Worm (Caenorhabditis elegans) whole organism, young adult: ENCODE measurements around the gene dpff-1.

Source experiments
- B0261.1 ChIP-seq: sonication (generic microtip); optimal IDR thresholded peaks from 2 replicates; lab custom pipeline; 2016; ENCODE audit warnings: mild to moderate bottlenecking, missing genetic modification characterization, moderate library complexity, missing compliant biosample characterization
- Y95B8A.8 ChIP-seq: fragments of 200-800 bp; sonication (Bioruptor generic); IDR thresholded peaks from 2 replicates; pipeline ENCODE4 v1.3.6; 2022; ENCODE audit warnings: missing genetic modification reagents, missing genetic modification characterization, missing compliant biosample characterization
- mes-4 ChIP-seq: sonication (generic microtip); optimal IDR thresholded peaks from 2 replicates; lab custom pipeline; 2016; ENCODE audit warnings: missing genotype, missing genetic modification characterization, missing compliant biosample characterization

DNA sequence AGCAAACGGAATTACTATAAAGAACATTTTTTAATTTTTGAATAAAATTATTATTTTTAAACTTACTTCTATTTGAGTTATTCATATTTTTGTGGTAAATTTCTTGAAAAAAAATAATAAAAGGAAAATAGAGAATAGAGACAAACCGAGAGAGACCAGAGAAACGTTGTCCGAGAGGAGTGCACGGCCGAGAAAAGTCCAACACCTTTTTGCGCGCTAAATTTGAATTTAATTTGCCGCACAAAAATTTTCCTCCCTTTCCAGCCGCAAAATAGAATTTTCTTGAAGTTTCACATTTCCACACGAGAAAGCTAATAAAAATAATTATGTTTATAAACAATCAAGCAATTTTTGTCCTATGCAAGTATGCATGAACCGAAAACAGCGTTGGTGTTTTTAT lies 34.4 kb downstream of the dpff-1 start, which contains the start of the genes F01F1.11 and F01F1.3:
- TF ChIP-seq Y95B8A.8 (GFP tag; lab: Robert Waterston, UW) (no peak), mes-4 (tag; lab: Kevin White, UChicago) (no peak), B0261.1 (tag; lab: Kevin White, UChicago) (no peak)
